Fruit fly (Drosophila melanogaster) whole organism, adult: Measurements from ENCODE around the gene mip130.

ENCODE experiments used
- CG11617 ChIP-seq: fragments of 200-800 bp; sonication (Bioruptor generic); optimal IDR thresholded peaks from 2 replicates; lab custom pipeline; 2017; ENCODE audit warnings: mild to moderate bottlenecking, missing biosample characterization, missing genetic modification reagents, missing genetic modification characterization
- CG12768 ChIP-seq: fragments of 200-800 bp; sonication (Bioruptor generic); optimal IDR thresholded peaks from 2 replicates; lab custom pipeline; 2017; ENCODE audit warnings: missing biosample characterization, missing genetic modification characterization, mild to moderate bottlenecking, moderate library complexity, missing genetic modification reagents
- CG14711 ChIP-seq: fragments of 200-800 bp; sonication (Bioruptor generic); optimal IDR thresholded peaks from 2 replicates; lab custom pipeline; 2018; ENCODE audit warnings: missing biosample characterization, mild to moderate bottlenecking, missing genetic modification characterization, moderate library complexity
- CG1620 ChIP-seq: fragments of 200-800 bp; sonication (Bioruptor generic); optimal IDR thresholded peaks from 2 replicates; lab custom pipeline; 2016; ENCODE audit warnings: missing biosample characterization, missing genetic modification characterization
- CG5204 ChIP-seq: fragments of 200-800 bp; sonication (Bioruptor generic); optimal IDR thresholded peaks from 2 replicates; lab custom pipeline; 2016; ENCODE audit warnings: missing biosample characterization, missing genetic modification characterization
- CG7045 ChIP-seq: fragments of 200-800 bp; sonication (Bioruptor generic); optimal IDR thresholded peaks from 2 replicates; lab custom pipeline; 2017; ENCODE audit warnings: missing biosample characterization, mild to moderate bottlenecking, missing genetic modification characterization
- CG7101 ChIP-seq: fragments of 200-800 bp; sonication (Bioruptor generic); optimal IDR thresholded peaks from 2 replicates; lab custom pipeline; 2018; ENCODE audit warnings: missing biosample characterization, mild to moderate bottlenecking, missing genetic modification characterization, moderate library complexity
- Clk ChIP-seq: fragments of 200-800 bp; sonication (Bioruptor generic); optimal IDR thresholded peaks from 2 replicates; lab custom pipeline; 2017; ENCODE audit warnings: missing biosample characterization, missing genetic modification characterization
- Crg-1 ChIP-seq: fragments of 200-800 bp; sonication (Bioruptor generic); optimal IDR thresholded peaks from 2 replicates; lab custom pipeline; 2016; ENCODE audit warnings: missing biosample characterization, missing genetic modification characterization
- Hr96 ChIP-seq: fragments of 200-800 bp; sonication (Bioruptor generic); optimal IDR thresholded peaks from 2 replicates; lab custom pipeline; 2016; ENCODE audit warnings: missing biosample characterization, missing genetic modification characterization
- Mnt ChIP-seq: fragments of 200-800 bp; sonication (Bioruptor generic); optimal IDR thresholded peaks from 2 replicates; lab custom pipeline; 2016; ENCODE audit warnings: missing biosample characterization, mild to moderate bottlenecking, missing genetic modification characterization
- bab1 ChIP-seq: fragments of 200-800 bp; sonication (Bioruptor generic); optimal IDR thresholded peaks from 3 replicates; lab custom pipeline; 2019; ENCODE audit warnings: missing biosample characterization, mild to moderate bottlenecking, missing genetic modification characterization, moderate library complexity
- cic ChIP-seq: fragments of 200-800 bp; sonication (Bioruptor generic); optimal IDR thresholded peaks from 2 replicates; lab custom pipeline; 2017; ENCODE audit warnings: missing biosample characterization, mild to moderate bottlenecking, missing genetic modification characterization, moderate library complexity
- kay ChIP-seq: fragments of 200-800 bp; sonication (Bioruptor generic); peaks from one replicate; lab custom pipeline; 2016; ENCODE audit warnings: missing biosample characterization, missing genetic modification characterization, borderline replicate concordance
- ovo ChIP-seq: fragments of 200-800 bp; sonication (Bioruptor generic); optimal IDR thresholded peaks from 2 replicates; lab custom pipeline; 2016; ENCODE audit warnings: missing biosample characterization, missing genetic modification characterization
- pad ChIP-seq: fragments of 200-800 bp; sonication (Bioruptor generic); optimal IDR thresholded peaks from 3 replicates; lab custom pipeline; 2017; ENCODE audit warnings: missing biosample characterization, missing genetic modification characterization, mild to moderate bottlenecking, moderate library complexity, missing genetic modification reagents
- tj ChIP-seq: fragments of 200-800 bp; sonication (Bioruptor generic); optimal IDR thresholded peaks from 3 replicates; lab custom pipeline; 2017; ENCODE audit warnings: missing biosample characterization, mild to moderate bottlenecking, missing genetic modification characterization, moderate library complexity
- toe ChIP-seq: fragments of 200-800 bp; sonication (Bioruptor generic); optimal IDR thresholded peaks from 2 replicates; lab custom pipeline; 2016; ENCODE audit warnings: missing biosample characterization, missing genetic modification characterization

Gene mip130

dm6 chrX:1966779-1967520 lies 58.9 kb downstream of the mip130 start:
- TF ChIP-seq tj (GFP tag; lab: Kevin White, UChicago) (peak; percentile 62), CG1620 (GFP tag; lab: Kevin White, UChicago) (no peak)

dm6 chrX:1968152-1968551 lies 60.1 kb downstream of the mip130 start:
- TF ChIP-seq tj (GFP tag; lab: Kevin White, UChicago) (no peak), cic (no peak), CG14711 (tag; lab: Kevin White, UChicago) (no peak), Mnt (GFP tag; lab: Kevin White, UChicago) (no peak), CG12768 (no peak), Crg-1 (no peak), Clk (GFP tag; lab: Kevin White, UChicago) (no peak), CG1620 (GFP tag; lab: Kevin White, UChicago) (no peak), CG7101 (tag; lab: Kevin White, UChicago) (no peak), CG5204 (GFP tag; lab: Kevin White, UChicago) (no peak), bab1 (GFP tag; lab: Kevin White, UChicago) (no peak), toe (GFP tag; lab: Kevin White, UChicago) (no peak), Hr96 (no peak), kay (GFP tag; lab: Kevin White, UChicago) (no peak), ovo (no peak), pad (no peak), CG11617 (GFP tag; lab: Kevin White, UChicago) (no peak), CG7045 (GFP tag; lab: Kevin White, UChicago) (no peak)

- TF ChIP-seq tj (GFP tag; lab: Kevin White, UChicago) (peak; percentile 33), CG5204 (GFP tag; lab: Kevin White, UChicago) (peak; percentile 12), CG11617 (GFP tag; lab: Kevin White, UChicago) (no peak), pad (peak; percentile 2), CG14711 (tag; lab: Kevin White, UChicago) (no peak), bab1 (GFP tag; lab: Kevin White, UChicago) (peak; percentile 15)
Observed at dm6 chrX:1968581-1969258, 60.7 kb downstream of the mip130 start.
